Fruit fly (Drosophila melanogaster): ENCODE measurements around the gene tbc.

DNA sequence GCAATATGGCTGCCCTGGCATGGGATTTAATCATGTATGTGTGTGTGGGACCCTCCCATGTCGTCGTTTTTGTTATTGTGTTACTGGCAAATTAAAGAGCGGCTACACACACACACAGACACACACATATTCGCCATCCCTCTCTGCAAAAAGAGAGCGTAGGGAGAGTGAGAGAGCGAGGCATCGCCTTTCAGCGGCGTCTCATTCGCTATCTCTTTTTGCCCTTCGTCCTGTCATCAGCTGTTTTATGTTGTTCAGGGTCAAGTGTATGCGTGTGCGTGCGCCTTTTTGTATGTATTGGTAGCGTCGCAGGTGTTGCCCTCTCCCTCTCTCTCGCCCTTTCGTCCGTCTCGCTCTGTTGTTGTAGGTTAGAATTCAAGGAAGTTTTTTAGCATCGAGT is 12.3 kb upstream of the tbc start:
- no peak for TF ChIP-seq usp (GFP tag; optimal IDR thresholded peaks at IDR 0.05)
- no peak for TF ChIP-seq psq (optimal IDR thresholded peaks at IDR 0.05)
- TF ChIP-seq CG8478 (optimal IDR thresholded peaks at IDR 0.05): no peak
- TF ChIP-seq pan (optimal IDR thresholded peaks at IDR 0.05): no peak

Measured in whole organism.